Worm (Caenorhabditis elegans) whole organism, midembryonic: ENCODE data around the gene chil-9.

ENCODE experiments used
- flt-1 ChIP-seq: fragments of 200-800 bp; sonication (Bioruptor generic); IDR thresholded peaks from 2 replicates; pipeline ENCODE4 v1.3.6; 2022; ENCODE audit warnings: missing genetic modification characterization, missing compliant biosample characterization
- ztf-23 ChIP-seq: fragments of 200-800 bp; sonication (Bioruptor generic); IDR thresholded peaks from 2 replicates; pipeline ENCODE4 v1.3.6; 2022; ENCODE audit warnings: missing genetic modification reagents, missing genetic modification characterization, missing compliant biosample characterization

DNA sequence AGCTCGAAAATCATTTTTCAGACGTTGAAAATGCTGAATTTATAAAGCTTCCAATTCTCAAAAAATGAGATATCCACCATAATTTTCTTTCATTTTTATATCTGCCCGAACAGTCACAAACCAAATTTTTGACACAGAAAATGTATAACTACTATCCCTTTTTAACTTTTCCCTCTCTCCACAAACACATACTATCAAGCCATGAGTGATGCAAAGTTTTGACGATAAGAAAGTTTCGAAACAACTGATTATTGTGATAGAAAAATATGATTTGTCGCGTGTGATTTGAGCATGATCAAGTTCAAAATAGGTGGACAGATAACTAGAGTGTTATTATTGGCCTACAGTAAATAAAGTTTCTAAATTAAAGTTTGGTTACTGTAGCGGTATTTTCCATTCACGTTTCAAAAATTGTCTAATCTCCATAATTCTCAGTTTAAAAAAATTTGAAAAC is 37.6 kb downstream of the chil-9 start, which contains the start of gene cyp-13A8:
- TF ChIP-seq flt-1 (GFP tag; lab: Robert Waterston, UW) (no peak), ztf-23 (no peak)
